Worm (Caenorhabditis elegans): ENCODE data around the gene gcy-23.

DNA sequence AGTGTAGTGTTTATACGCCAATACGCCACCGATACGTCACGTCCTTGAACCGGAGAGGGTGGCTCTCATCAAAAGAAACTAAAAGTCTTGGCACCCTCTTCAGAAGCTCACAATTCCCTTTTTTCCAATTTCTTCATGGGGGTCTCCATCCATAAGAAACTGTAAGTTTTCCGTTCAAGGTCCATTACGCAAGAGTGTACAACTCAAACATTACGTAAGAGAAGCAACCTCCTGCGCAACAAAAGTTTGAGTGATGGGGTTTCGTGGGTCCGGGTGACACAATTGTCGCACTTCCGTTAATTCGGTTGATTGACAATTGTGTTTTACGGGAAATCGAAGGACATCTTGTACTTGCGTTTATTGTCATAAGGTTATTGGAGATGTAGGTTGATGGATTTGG is 10.3 kb downstream of the gcy-23 start:
- TF ChIP-seq ztf-11 (tag; optimal IDR thresholded peaks at IDR 0.05) (no peak), fkh-4 (tag; optimal IDR thresholded peaks at IDR 0.05; ENCODE audit: borderline replicate concordance) (no peak), nhr-11 (tag; optimal IDR thresholded peaks at IDR 0.05) (no peak), fos-1 (tag; optimal IDR thresholded peaks at IDR 0.05) (no peak), blmp-1 (tag; optimal IDR thresholded peaks at IDR 0.05) (no peak), snpc-4 (tag; optimal IDR thresholded peaks at IDR 0.05) (no peak)

All from whole organism, L1 larva.